Fruit fly (Drosophila melanogaster) whole organism, embryonic: ENCODE measurements around the gene Dop1R2.

Experiments
- Aef1 ChIP-seq: fragments of 200-800 bp; sonication (Bioruptor generic); IDR thresholded peaks from 3 replicates; pipeline ENCODE4 v1.3.6; 2022; ENCODE audit warnings: missing biosample characterization, missing genetic modification characterization
- CG10543 ChIP-seq: fragments of 200-800 bp; sonication (Bioruptor generic); optimal IDR thresholded peaks from 3 replicates; lab custom pipeline; 2017; ENCODE audit warnings: missing biosample characterization, mild to moderate bottlenecking, missing genetic modification characterization, moderate library complexity
- CG10654 ChIP-seq: fragments of 200-800 bp; sonication (Bioruptor generic); optimal IDR thresholded peaks from 2 replicates; lab custom pipeline; 2016; ENCODE audit warnings: missing biosample characterization, missing genetic modification characterization
- CG10979 ChIP-seq: fragments of 200-800 bp; sonication (Bioruptor generic); optimal IDR thresholded peaks from 2 replicates; lab custom pipeline; 2018; ENCODE audit warnings: missing biosample characterization, mild to moderate bottlenecking, missing genetic modification characterization, moderate library complexity
- CG11504 ChIP-seq: fragments of 200-800 bp; sonication (Bioruptor generic); optimal IDR thresholded peaks from 3 replicates; lab custom pipeline; 2019; ENCODE audit warnings: missing biosample characterization, mild to moderate bottlenecking, missing genetic modification characterization, moderate library complexity
- CG12104 ChIP-seq: fragments of 200-800 bp; sonication (Bioruptor generic); optimal IDR thresholded peaks from 3 replicates; lab custom pipeline; 2016; ENCODE audit warnings: missing biosample characterization, missing genetic modification characterization
- CG1233 ChIP-seq: fragments of 200-800 bp; sonication (Bioruptor generic); optimal IDR thresholded peaks from 4 replicates; lab custom pipeline; 2018; ENCODE audit warnings: missing biosample characterization, mild to moderate bottlenecking, missing genetic modification characterization
- CG14710 ChIP-seq: fragments of 200-800 bp; sonication (Bioruptor generic); optimal IDR thresholded peaks from 3 replicates; lab custom pipeline; 2019; ENCODE audit warnings: missing biosample characterization, mild to moderate bottlenecking, missing genetic modification characterization, moderate library complexity
- CG15514 ChIP-seq: fragments of 200-800 bp; sonication (Bioruptor generic); optimal IDR thresholded peaks from 3 replicates; lab custom pipeline; 2017; ENCODE audit warnings: missing biosample characterization, missing genetic modification characterization, mild to moderate bottlenecking, moderate library complexity, missing genetic modification reagents
- CG1603 ChIP-seq: fragments of 200-800 bp; sonication (Bioruptor generic); optimal IDR thresholded peaks from 2 replicates; lab custom pipeline; 2019; ENCODE audit warnings: missing biosample characterization, mild to moderate bottlenecking, missing genetic modification characterization, moderate library complexity
- CG18262 ChIP-seq: fragments of 200-800 bp; optimal IDR thresholded peaks from 3 replicates; lab custom pipeline; 2019; ENCODE audit warnings: missing biosample characterization, mild to moderate bottlenecking, missing genetic modification characterization, moderate library complexity
- CG2120 ChIP-seq: fragments of 200-800 bp; sonication (Bioruptor generic); optimal IDR thresholded peaks from 3 replicates; lab custom pipeline; 2016; ENCODE audit warnings: missing biosample characterization, missing genetic modification characterization
- CG2712 ChIP-seq: fragments of 200-800 bp; optimal IDR thresholded peaks from 3 replicates; lab custom pipeline; 2019; ENCODE audit warnings: missing biosample characterization, mild to moderate bottlenecking, missing genetic modification characterization, moderate library complexity
- CG30403 ChIP-seq: fragments of 200-800 bp; sonication (Bioruptor generic); optimal IDR thresholded peaks from 3 replicates; lab custom pipeline; 2016; ENCODE audit warnings: missing biosample characterization, missing genetic modification characterization
- CG33213 ChIP-seq: fragments of 200-800 bp; sonication (Bioruptor generic); optimal IDR thresholded peaks from 3 replicates; lab custom pipeline; 2016; ENCODE audit warnings: missing biosample characterization, missing genetic modification characterization
- CG7372 ChIP-seq: fragments of 200-800 bp; sonication (Bioruptor generic); IDR thresholded peaks from 2 replicates; pipeline ENCODE4 v1.3.6; 2022; ENCODE audit warnings: missing biosample characterization, missing genetic modification characterization
- CG7745 ChIP-seq: fragments of 200-800 bp; sonication (Bioruptor generic); optimal IDR thresholded peaks from 2 replicates; lab custom pipeline; 2018; ENCODE audit warnings: missing biosample characterization, mild to moderate bottlenecking, missing genetic modification characterization, moderate library complexity
- CG8281 ChIP-seq: fragments of 200-800 bp; sonication (Bioruptor generic); optimal IDR thresholded peaks from 2 replicates; lab custom pipeline; 2018; ENCODE audit warnings: missing biosample characterization, mild to moderate bottlenecking, missing genetic modification characterization, moderate library complexity
- CG8944 ChIP-seq: fragments of 200-800 bp; sonication (Bioruptor generic); optimal IDR thresholded peaks from 3 replicates; lab custom pipeline; 2016; ENCODE audit warnings: missing biosample characterization, missing genetic modification characterization
- CG9797 ChIP-seq: fragments of 200-800 bp; sonication (Bioruptor generic); optimal IDR thresholded peaks from 3 replicates; lab custom pipeline; 2018; ENCODE audit warnings: missing biosample characterization, mild to moderate bottlenecking, missing genetic modification characterization
- CHES-1-like ChIP-seq: fragments of 200-800 bp; sonication (Bioruptor generic); optimal IDR thresholded peaks from 2 replicates; lab custom pipeline; 2016; ENCODE audit warnings: missing biosample characterization, missing genetic modification characterization
- Chrac-16 ChIP-seq: fragments of 200-800 bp; sonication (Bioruptor generic); optimal IDR thresholded peaks from 3 replicates; lab custom pipeline; 2016; ENCODE audit warnings: missing biosample characterization, missing genetic modification characterization
- CoRest ChIP-seq: fragments of 200-800 bp; sonication (Bioruptor generic); optimal IDR thresholded peaks from 3 replicates; lab custom pipeline; 2018; ENCODE audit warnings: missing biosample characterization, mild to moderate bottlenecking, missing genetic modification characterization, moderate library complexity
- Dll ChIP-seq: fragments of 200-800 bp; sonication (Bioruptor generic); IDR thresholded peaks from 4 replicates; pipeline ENCODE4 v1.3.6; 2022; ENCODE audit warnings: missing biosample characterization, missing genetic modification characterization; ENCODE audit not compliant: partially characterized antibody
- Drgx ChIP-seq: fragments of 200-800 bp; sonication (Bioruptor generic); IDR thresholded peaks from 2 replicates; pipeline ENCODE4 v1.3.6; 2022; ENCODE audit warnings: missing biosample characterization, missing genetic modification characterization
- HmgD ChIP-seq: fragments of 200-800 bp; sonication (Bioruptor generic); optimal IDR thresholded peaks from 3 replicates; lab custom pipeline; 2016; ENCODE audit warnings: missing biosample characterization, missing genetic modification characterization
- Meics ChIP-seq: fragments of 200-800 bp; sonication (Bioruptor generic); optimal IDR thresholded peaks from 2 replicates; lab custom pipeline; 2017; ENCODE audit warnings: missing biosample characterization, mild to moderate bottlenecking, missing genetic modification characterization
- Pdp1 ChIP-seq, 2 experiments: fragments of 200-800 bp; sonication (Bioruptor generic); optimal IDR thresholded peaks; 3 replicates each; lab custom pipeline; 2016; ENCODE audit warnings: missing biosample characterization in 2 of 2, missing genetic modification characterization in 2 of 2, mild to moderate bottlenecking in 1 of 2, moderate library complexity in 1 of 2
- Sox102F ChIP-seq: fragments of 200-800 bp; sonication (Bioruptor generic); optimal IDR thresholded peaks from 2 replicates; lab custom pipeline; 2018; ENCODE audit warnings: missing biosample characterization, mild to moderate bottlenecking, missing genetic modification characterization, moderate library complexity
- Xrp1 ChIP-seq: fragments of 200-800 bp; sonication (Bioruptor generic); IDR thresholded peaks from 2 replicates; pipeline ENCODE4 v1.3.6; 2022; ENCODE audit warnings: missing biosample characterization, missing genetic modification characterization
- YL-1 ChIP-seq: fragments of 200-800 bp; sonication (Bioruptor generic); optimal IDR thresholded peaks from 3 replicates; lab custom pipeline; 2017; ENCODE audit warnings: missing biosample characterization, mild to moderate bottlenecking, missing genetic modification characterization
- ac ChIP-seq: fragments of 200-800 bp; sonication (Bioruptor generic); optimal IDR thresholded peaks from 3 replicates; lab custom pipeline; 2017; ENCODE audit warnings: missing biosample characterization, mild to moderate bottlenecking, missing genetic modification characterization
- az2 ChIP-seq: fragments of 200-800 bp; sonication (Bioruptor generic); optimal IDR thresholded peaks from 3 replicates; lab custom pipeline; 2016; ENCODE audit warnings: missing biosample characterization, missing genetic modification characterization
- btn ChIP-seq: fragments of 200-800 bp; sonication (Bioruptor generic); optimal IDR thresholded peaks from 2 replicates; lab custom pipeline; 2016; ENCODE audit warnings: missing biosample characterization, missing genetic modification characterization
- dati ChIP-seq: fragments of 200-800 bp; sonication (Bioruptor generic); IDR thresholded peaks from 2 replicates; pipeline ENCODE4 v1.3.6; 2022; ENCODE audit warnings: missing biosample characterization, missing genetic modification characterization
- ems ChIP-seq: fragments of 200-800 bp; sonication (Bioruptor generic); optimal IDR thresholded peaks from 3 replicates; lab custom pipeline; 2016; ENCODE audit warnings: missing biosample characterization, missing genetic modification characterization
- fd3F ChIP-seq: fragments of 200-800 bp; sonication (Bioruptor generic); optimal IDR thresholded peaks from 2 replicates; lab custom pipeline; 2018; ENCODE audit warnings: missing biosample characterization, mild to moderate bottlenecking, missing genetic modification characterization, moderate library complexity
- gem ChIP-seq: fragments of 200-800 bp; sonication (Bioruptor generic); optimal IDR thresholded peaks from 2 replicates; lab custom pipeline; 2019; ENCODE audit warnings: missing biosample characterization, mild to moderate bottlenecking, missing genetic modification characterization, moderate library complexity
- hbn ChIP-seq: fragments of 200-800 bp; sonication (Bioruptor generic); IDR thresholded peaks from 2 replicates; pipeline ENCODE4 v1.3.6; 2022; ENCODE audit warnings: missing biosample characterization, missing genetic modification characterization; ENCODE audit not compliant: partially characterized antibody
- ind ChIP-seq: fragments of 200-800 bp; sonication (Bioruptor generic); optimal IDR thresholded peaks from 3 replicates; lab custom pipeline; 2016; ENCODE audit warnings: missing biosample characterization, missing genetic modification characterization
- jigr1 ChIP-seq: fragments of 200-800 bp; sonication (Bioruptor generic); IDR thresholded peaks from 3 replicates; pipeline ENCODE4 v1.3.6; 2022; ENCODE audit warnings: missing biosample characterization, missing genetic modification characterization
- luna ChIP-seq: fragments of 200-800 bp; sonication (Bioruptor generic); optimal IDR thresholded peaks from 2 replicates; lab custom pipeline; 2016; ENCODE audit warnings: missing biosample characterization, missing genetic modification characterization
- nmo ChIP-seq: fragments of 200-800 bp; sonication (Bioruptor generic); optimal IDR thresholded peaks from 2 replicates; lab custom pipeline; 2018; ENCODE audit warnings: missing biosample characterization, mild to moderate bottlenecking, missing genetic modification characterization, moderate library complexity
- odd ChIP-seq: fragments of 200-800 bp; sonication (Bioruptor generic); optimal IDR thresholded peaks from 2 replicates; lab custom pipeline; 2017; ENCODE audit warnings: missing biosample characterization, mild to moderate bottlenecking, missing genetic modification characterization
- pfk ChIP-seq: fragments of 200-800 bp; sonication (Bioruptor generic); optimal IDR thresholded peaks from 2 replicates; lab custom pipeline; 2018; ENCODE audit warnings: missing biosample characterization, mild to moderate bottlenecking, missing genetic modification characterization, moderate library complexity
- phol ChIP-seq: fragments of 200-800 bp; sonication (Bioruptor generic); optimal IDR thresholded peaks from 3 replicates; lab custom pipeline; 2018; ENCODE audit warnings: missing biosample characterization, mild to moderate bottlenecking, missing genetic modification characterization, moderate library complexity
- sens ChIP-seq: fragments of 200-800 bp; sonication (Bioruptor generic); peaks from one replicate; lab custom pipeline; 2016; ENCODE audit warnings: missing biosample characterization, missing genetic modification characterization
- sob ChIP-seq: fragments of 200-800 bp; sonication (Bioruptor generic); IDR thresholded peaks from 2 replicates; pipeline ENCODE4 v1.3.6; 2022; ENCODE audit warnings: missing biosample characterization, missing genetic modification characterization
- usp ChIP-seq: fragments of >200 bp; optimal IDR thresholded peaks from 2 replicates; lab custom pipeline; 2017; ENCODE audit warnings: missing biosample characterization, missing genetic modification characterization
- zen2 ChIP-seq: fragments of 200-800 bp; sonication (Bioruptor generic); IDR thresholded peaks from 3 replicates; pipeline ENCODE4 v1.3.6; 2022; ENCODE audit warnings: missing biosample characterization, missing genetic modification characterization; ENCODE audit not compliant: partially characterized antibody

The Dop1R2 gene

dm6 chr3R:29705789-29706303, 46.1 kb upstream of the Dop1R2 start (continued):
- no peak for TF ChIP-seq Meics
- peak; percentile 15 for TF ChIP-seq az2 (GFP tag; lab: Kevin White, UChicago)
- TF ChIP-seq YL-1 (GFP tag; lab: Kevin White, UChicago) = no peak
- TF ChIP-seq Aef1 (GFP tag; lab: Robert Waterston, UW) = no peak
- no peak for TF ChIP-seq CG7372
- peak; percentile 6 for TF ChIP-seq nmo (GFP tag; lab: Kevin White, UChicago)

dm6 chr3R:29704557-29704956, 44.8 kb upstream of the Dop1R2 start:
- TF ChIP-seq CG2712 = peak; percentile 19
- no peak for TF ChIP-seq CG8944 (GFP tag; lab: Kevin White, UChicago)
- no peak for TF ChIP-seq fd3F (GFP tag; lab: Kevin White, UChicago)
- no peak for TF ChIP-seq ems (GFP tag; lab: Kevin White, UChicago)
- no peak for TF ChIP-seq usp (GFP tag; lab: Kevin White, UChicago)
- peak; percentile 54; the same call in 1 of the 2 replicates for TF ChIP-seq Xrp1 (GFP tag; lab: Robert Waterston, UW)
- peak; percentile 28 for TF ChIP-seq CG1603 (tag; lab: Kevin White, UChicago)
- TF ChIP-seq CG10654 (GFP tag; lab: Kevin White, UChicago) = no peak
- no peak for TF ChIP-seq ind
- no peak for TF ChIP-seq CG2120 (GFP tag; lab: Kevin White, UChicago)
- no peak for TF ChIP-seq dati (GFP tag; lab: Robert Waterston, UW)
- TF ChIP-seq CG9797 (GFP tag; lab: Kevin White, UChicago) = no peak
- no peak for TF ChIP-seq CG8281 (tag; lab: Kevin White, UChicago)
- TF ChIP-seq CG1233 (GFP tag; lab: Kevin White, UChicago) = no peak
- peak in 1 of 2 experiments; percentile 52 for TF ChIP-seq Pdp1 (GFP tag; optimal IDR thresholded peaks at IDR 0.05; lab: Kevin White, UChicago)
- TF ChIP-seq pfk (GFP tag; lab: Kevin White, UChicago) = no peak
- TF ChIP-seq Drgx (GFP tag; lab: Robert Waterston, UW) = no peak
- no peak for TF ChIP-seq Sox102F (GFP tag; lab: Kevin White, UChicago)
- TF ChIP-seq Chrac-16 = no peak
- TF ChIP-seq jigr1 (GFP tag; lab: Robert Waterston, UW) = no peak
- no peak for TF ChIP-seq Dll
- peak; percentile 29 for TF ChIP-seq CG10979
- TF ChIP-seq CG12104 = no peak
- TF ChIP-seq CG7745 = no peak
- no peak for TF ChIP-seq CG15514 (GFP tag; lab: Kevin White, UChicago)
- TF ChIP-seq CG10543 (GFP tag; lab: Kevin White, UChicago) = no peak
- TF ChIP-seq hbn (GFP tag; lab: Robert Waterston, UW) = no peak
- no peak for TF ChIP-seq CG30403
- no peak for TF ChIP-seq ac (GFP tag; lab: Kevin White, UChicago)
- TF ChIP-seq zen2 = no peak
- TF ChIP-seq btn (GFP tag; lab: Kevin White, UChicago) = no peak
- no peak for TF ChIP-seq HmgD (GFP tag; lab: Kevin White, UChicago)
- peak; percentile 13 for TF ChIP-seq gem (tag; lab: Kevin White, UChicago)
- TF ChIP-seq phol = peak; percentile 4
- TF ChIP-seq CoRest (tag; lab: Kevin White, UChicago) = no peak
- peak; percentile 0 for TF ChIP-seq CG11504 (tag; lab: Kevin White, UChicago)
- no peak for TF ChIP-seq CG33213 (GFP tag; lab: Kevin White, UChicago)
- peak; percentile 13 for TF ChIP-seq CG18262 (tag; lab: Kevin White, UChicago)
- no peak for TF ChIP-seq CHES-1-like
- peak; percentile 5 for TF ChIP-seq CG14710
- TF ChIP-seq sob (GFP tag; lab: Robert Waterston, UW) = no peak
- peak; percentile 41 for TF ChIP-seq sens (GFP tag; lab: Kevin White, UChicago)
- no peak for TF ChIP-seq luna
- no peak for TF ChIP-seq odd (GFP tag; lab: Kevin White, UChicago)
